Comparison of ENCODE assay signal across 1 fruit fly cellular context in the genomic region with DNA sequence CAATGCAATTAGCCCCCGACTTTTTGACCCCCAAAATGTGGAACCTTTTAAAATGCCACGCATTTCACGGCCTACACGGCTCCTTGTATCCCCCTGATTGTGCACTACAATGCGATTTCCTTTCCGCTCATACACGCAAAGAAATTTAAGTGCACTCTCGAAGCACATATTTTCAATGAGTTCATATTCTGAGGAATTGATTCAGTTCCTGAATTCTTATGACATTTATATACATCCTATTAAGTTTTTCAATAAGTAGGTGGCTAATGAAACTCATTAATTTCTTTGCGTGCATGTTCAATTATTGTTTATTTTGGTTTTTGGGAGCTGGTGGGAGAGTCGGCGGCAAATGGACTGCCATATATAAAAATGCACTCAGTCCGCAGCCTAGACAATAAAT.
TF ChIP-seq lines count a peak whose summit lies in the region.

No protein-coding gene starts in this region.

TF ChIP-seq in whole organism, embryonic, 481 proteins besides CTCF, POLR2A, EP300 and RAD21 (continued from another document and continues in another):
- TF ChIP-seq TFAM (GFP tag; optimal IDR thresholded peaks at IDR 0.05; lab: Kevin White, UChicago) (peak; percentile 64), BtbVII (GFP tag; optimal IDR thresholded peaks at IDR 0.05; lab: Kevin White, UChicago) (no peak), en (GFP tag; optimal IDR thresholded peaks at IDR 0.05; lab: Kevin White, UChicago) (peak; percentile 32), Lpt (GFP tag; optimal IDR thresholded peaks at IDR 0.05; lab: Kevin White, UChicago) (no peak), bbx (GFP tag; IDR thresholded peaks at IDR 0.05; lab: Robert Waterston, UW; ENCODE audit: partially characterized antibody) (no peak), CG10274 (GFP tag; optimal IDR thresholded peaks at IDR 0.05; lab: Kevin White, UChicago) (no peak), CG9727 (GFP tag; optimal IDR thresholded peaks at IDR 0.05; lab: Kevin White, UChicago) (peak; percentile 70), dan (GFP tag; IDR thresholded peaks at IDR 0.05; lab: Robert Waterston, UW) (peak; percentile 52), exex (tag; optimal IDR thresholded peaks at IDR 0.05; lab: Kevin White, UChicago) (no peak), CG3726 (GFP tag; IDR thresholded peaks at IDR 0.05; lab: Robert Waterston, UW) (no peak), Trl (optimal IDR thresholded peaks at IDR 0.05; lab: Kevin White, UChicago) (no peak), Trl (GFP tag; optimal IDR thresholded peaks at IDR 0.05; lab: Kevin White, UChicago) (peak; percentile 50), Dbx (GFP tag; IDR thresholded peaks at IDR 0.05; lab: Robert Waterston, UW) (no peak), kay (GFP tag; optimal IDR thresholded peaks at IDR 0.05; lab: Kevin White, UChicago) (peak; percentile 4), maf-S (GFP tag; optimal IDR thresholded peaks at IDR 0.05; lab: Kevin White, UChicago) (no peak), peb (GFP tag; IDR thresholded peaks at IDR 0.05; lab: Robert Waterston, UW) (peak; percentile 23; the same call in 1 of the 2 replicates), kah (GFP tag; optimal IDR thresholded peaks at IDR 0.05; lab: Kevin White, UChicago) (peak; percentile 14), Hr51 (GFP tag; optimal IDR thresholded peaks at IDR 0.05; lab: Kevin White, UChicago) (peak; percentile 11 to 29), jumu (GFP tag; optimal IDR thresholded peaks at IDR 0.05; lab: Kevin White, UChicago) (peak; percentile 72), B-H2 (GFP tag; optimal IDR thresholded peaks at IDR 0.05; lab: Kevin White, UChicago) (no peak), CG9437 (GFP tag; optimal IDR thresholded peaks at IDR 0.05; lab: Kevin White, UChicago) (peak; percentile 20), Stat92E (GFP tag; optimal IDR thresholded peaks at IDR 0.05; lab: Kevin White, UChicago) (peak in 1 of 3 experiments; percentile 42), CG7556 (GFP tag; optimal IDR thresholded peaks at IDR 0.05; lab: Kevin White, UChicago) (peak; percentile 41), sisA (GFP tag; IDR thresholded peaks at IDR 0.05; lab: Robert Waterston, UW) (peak; percentile 70), CG7786 (GFP tag; optimal IDR thresholded peaks at IDR 0.05; lab: Kevin White, UChicago) (peak; percentile 42), gce (GFP tag; IDR thresholded peaks at IDR 0.05; lab: Robert Waterston, UW) (peak; percentile 36; the same call in 2 of the 3 replicates), Deaf1 (tag; optimal IDR thresholded peaks at IDR 0.05; lab: Kevin White, UChicago) (peak; percentile 14), mam (GFP tag; optimal IDR thresholded peaks at IDR 0.05; lab: Kevin White, UChicago) (peak; percentile 25), CG2889 (GFP tag; IDR thresholded peaks at IDR 0.05; lab: Robert Waterston, UW) (no peak), ham (GFP tag; IDR thresholded peaks at IDR 0.05; lab: Robert Waterston, UW) (no peak), Camta (GFP tag; optimal IDR thresholded peaks at IDR 0.05; lab: Kevin White, UChicago) (peak; percentile 65), CG2875 (GFP tag; optimal IDR thresholded peaks at IDR 0.05; lab: Kevin White, UChicago) (peak; percentile 70), CG13287 (GFP tag; IDR thresholded peaks at IDR 0.05; lab: Robert Waterston, UW; ENCODE audit: partially characterized antibody) (no peak), CG13296 (GFP tag; optimal IDR thresholded peaks at IDR 0.05; lab: Kevin White, UChicago) (no peak), Usf (GFP tag; optimal IDR thresholded peaks at IDR 0.05; lab: Kevin White, UChicago) (peak; percentile 34), Nf-YA (GFP tag; IDR thresholded peaks at IDR 0.05; lab: Robert Waterston, UW) (no peak), chinmo (GFP tag; IDR thresholded peaks at IDR 0.05; lab: Robert Waterston, UW; ENCODE audit: partially characterized antibody) (no peak), MBD-R2 (GFP tag; IDR thresholded peaks at IDR 0.05; lab: Robert Waterston, UW) (no peak), Awh (GFP tag; IDR thresholded peaks at IDR 0.05; lab: Robert Waterston, UW) (no peak), pnt (GFP tag; optimal IDR thresholded peaks at IDR 0.05; lab: Kevin White, UChicago) (peak; percentile 67), lmd (GFP tag; IDR thresholded peaks at IDR 0.05; lab: Robert Waterston, UW) (peak; percentile 62), Antp (GFP tag; optimal IDR thresholded peaks at IDR 0.05; lab: Kevin White, UChicago) (peak; percentile 51), Ada2b (GFP tag; IDR thresholded peaks at IDR 0.05; lab: Robert Waterston, UW) (peak; percentile 28; the same call in 1 of the 2 replicates), nom (GFP tag; optimal IDR thresholded peaks at IDR 0.05; lab: Kevin White, UChicago) (no peak), her (GFP tag; optimal IDR thresholded peaks at IDR 0.05; lab: Kevin White, UChicago) (peak; percentile 17), Asciz (GFP tag; optimal IDR thresholded peaks at IDR 0.05; lab: Kevin White, UChicago) (peak; percentile 49), hkb (optimal IDR thresholded peaks at IDR 0.05; lab: Kevin White, UChicago) (no peak), hkb (GFP tag; IDR thresholded peaks at IDR 0.05; lab: Robert Waterston, UW) (peak; percentile 36; the same call in 1 of the 2 replicates), bsh (GFP tag; optimal IDR thresholded peaks at IDR 0.05; lab: Kevin White, UChicago) (peak in 1 of 2 experiments; percentile 94), CG12219 (GFP tag; optimal IDR thresholded peaks at IDR 0.05; lab: Kevin White, UChicago) (peak; percentile 63), Atf-2 (GFP tag; optimal IDR thresholded peaks at IDR 0.05; lab: Kevin White, UChicago) (peak; percentile 61), Spps (tag; optimal IDR thresholded peaks at IDR 0.05; lab: Kevin White, UChicago) (peak; percentile 86), nerfin-2 (GFP tag; IDR thresholded peaks at IDR 0.05; lab: Robert Waterston, UW; ENCODE audit: partially characterized antibody) (no peak), tgo (GFP tag; IDR thresholded peaks at IDR 0.05; lab: Robert Waterston, UW) (peak; percentile 37; the same call in 1 of the 3 replicates), CG11504 (tag; optimal IDR thresholded peaks at IDR 0.05; lab: Kevin White, UChicago) (peak; percentile 66), CG12769 (tag; optimal IDR thresholded peaks at IDR 0.05; lab: Kevin White, UChicago) (peak; percentile 19), nau (GFP tag; optimal IDR thresholded peaks at IDR 0.05; lab: Kevin White, UChicago) (no peak), E2f2 (GFP tag; IDR thresholded peaks at IDR 0.05; lab: Robert Waterston, UW) (peak; percentile 15; the same call in 1 of the 2 replicates), E2f1 (GFP tag; IDR thresholded peaks at IDR 0.05; lab: Robert Waterston, UW) (peak; percentile 53), slou (GFP tag; optimal IDR thresholded peaks at IDR 0.05; lab: Kevin White, UChicago) (peak; percentile 43), CG6689 (GFP tag; IDR thresholded peaks at IDR 0.05; lab: Robert Waterston, UW) (peak; percentile 63), CG3847 (GFP tag; IDR thresholded peaks at IDR 0.05; lab: Robert Waterston, UW) (no peak), CG11085 (GFP tag; IDR thresholded peaks at IDR 0.05; lab: Robert Waterston, UW) (no peak), CG7987 (GFP tag; optimal IDR thresholded peaks at IDR 0.05; lab: Kevin White, UChicago) (no peak), klu (GFP tag; IDR thresholded peaks at IDR 0.05; lab: Robert Waterston, UW) (no peak), fu2 (GFP tag; optimal IDR thresholded peaks at IDR 0.05; lab: Kevin White, UChicago) (no peak), CG13424 (tag; optimal IDR thresholded peaks at IDR 0.05; lab: Kevin White, UChicago) (peak; percentile 75), NC2α (GFP tag; optimal IDR thresholded peaks at IDR 0.05; lab: Kevin White, UChicago) (no peak), Dfd (GFP tag; optimal IDR thresholded peaks at IDR 0.05; lab: Kevin White, UChicago) (no peak), CG15269 (tag; optimal IDR thresholded peaks at IDR 0.05; lab: Kevin White, UChicago) (peak; percentile 19), chn (GFP tag; optimal IDR thresholded peaks at IDR 0.05; lab: Kevin White, UChicago) (peak; percentile 76), CG2199 (GFP tag; IDR thresholded peaks at IDR 0.05; lab: Robert Waterston, UW) (no peak), prd (optimal IDR thresholded peaks at IDR 0.05; lab: Kevin White, UChicago) (no peak), prd (GFP tag; IDR thresholded peaks at IDR 0.05; lab: Robert Waterston, UW) (peak; percentile 79), CG7963 (GFP tag; IDR thresholded peaks at IDR 0.05; lab: Robert Waterston, UW; ENCODE audit: partially characterized antibody) (no peak), CrebB (tag; optimal IDR thresholded peaks at IDR 0.05; lab: Kevin White, UChicago) (no peak), lov (optimal IDR thresholded peaks at IDR 0.05; lab: Kevin White, UChicago) (no peak), lov (GFP tag; IDR thresholded peaks at IDR 0.05; lab: Robert Waterston, UW) (peak; percentile 63; the same call in 1 of the 3 replicates), emc (GFP tag; optimal IDR thresholded peaks at IDR 0.05; lab: Kevin White, UChicago) (no peak), CG16815 (GFP tag; optimal IDR thresholded peaks at IDR 0.05; lab: Kevin White, UChicago) (peak; percentile 70), CG6175 (GFP tag; IDR thresholded peaks at IDR 0.05; lab: Robert Waterston, UW) (no peak), CG10267 (tag; optimal IDR thresholded peaks at IDR 0.05; lab: Kevin White, UChicago) (peak; percentile 72), ssp (GFP tag; IDR thresholded peaks at IDR 0.05; lab: Robert Waterston, UW) (peak; percentile 53), oc (tag; optimal IDR thresholded peaks at IDR 0.05; lab: Kevin White, UChicago) (peak; percentile 74), wek (GFP tag; optimal IDR thresholded peaks at IDR 0.05; lab: Kevin White, UChicago) (no peak), HLHmδ (GFP tag; optimal IDR thresholded peaks at IDR 0.05; lab: Kevin White, UChicago) (no peak), fd96Cb (tag; optimal IDR thresholded peaks at IDR 0.05; lab: Kevin White, UChicago) (peak; percentile 82), Six4 (GFP tag; optimal IDR thresholded peaks at IDR 0.05; lab: Kevin White, UChicago) (peak; percentile 66), ase (GFP tag; IDR thresholded peaks at IDR 0.05; lab: Robert Waterston, UW) (peak; percentile 5; the same call in 1 of the 3 replicates), Opbp (GFP tag; IDR thresholded peaks at IDR 0.05; lab: Robert Waterston, UW; ENCODE audit: partially characterized antibody) (no peak), CG1602 (GFP tag; optimal IDR thresholded peaks at IDR 0.05; lab: Kevin White, UChicago) (peak; percentile 60), trem (tag; optimal IDR thresholded peaks at IDR 0.05; lab: Kevin White, UChicago) (peak; percentile 83), z (GFP tag; IDR thresholded peaks at IDR 0.05; lab: Robert Waterston, UW) (0 out of 3 replicates have a peak, but pooled peaks have one; percentile 42), yki (optimal IDR thresholded peaks at IDR 0.05; lab: Kevin White, UChicago) (no peak), fru (optimal IDR thresholded peaks at IDR 0.05; lab: Kevin White, UChicago) (no peak), Dref (GFP tag; IDR thresholded peaks at IDR 0.05; lab: Robert Waterston, UW) (no peak), CG17568 (GFP tag; optimal IDR thresholded peaks at IDR 0.05; lab: Kevin White, UChicago) (peak; percentile 55), Nf-YC (tag; optimal IDR thresholded peaks at IDR 0.05; lab: Kevin White, UChicago) (no peak), CG7271 (tag; optimal IDR thresholded peaks at IDR 0.05; lab: Kevin White, UChicago) (peak; percentile 53), Poxn (GFP tag; IDR thresholded peaks at IDR 0.05; lab: Robert Waterston, UW) (no peak), Ravus (GFP tag; IDR thresholded peaks at IDR 0.05; lab: Robert Waterston, UW) (no peak), Pdp1 (GFP tag; optimal IDR thresholded peaks at IDR 0.05; lab: Kevin White, UChicago) (peak; percentile 53 to 61), CG7839 (tag; optimal IDR thresholded peaks at IDR 0.05; lab: Kevin White, UChicago) (peak; percentile 73), CG18619 (GFP tag; optimal IDR thresholded peaks at IDR 0.05; lab: Kevin White, UChicago) (no peak), p53 (GFP tag; optimal IDR thresholded peaks at IDR 0.05; lab: Kevin White, UChicago) (no peak), CG43689 (GFP tag; IDR thresholded peaks at IDR 0.05; lab: Robert Waterston, UW) (no peak), CG3065 (GFP tag; optimal IDR thresholded peaks at IDR 0.05; lab: Kevin White, UChicago) (peak; percentile 29), hth (optimal IDR thresholded peaks at IDR 0.05; lab: Kevin White, UChicago) (no peak), CG9797 (GFP tag; optimal IDR thresholded peaks at IDR 0.05; lab: Kevin White, UChicago) (no peak), CG4360 (GFP tag; IDR thresholded peaks at IDR 0.05; lab: Robert Waterston, UW) (0 out of 2 replicates have a peak, but pooled peaks have one; percentile 19), cg (GFP tag; optimal IDR thresholded peaks at IDR 0.05; lab: Kevin White, UChicago) (no peak), YL-1 (GFP tag; optimal IDR thresholded peaks at IDR 0.05; lab: Kevin White, UChicago) (no peak), NFAT (GFP tag; IDR thresholded peaks at IDR 0.05; lab: Robert Waterston, UW) (no peak), Hand (GFP tag; optimal IDR thresholded peaks at IDR 0.05; lab: Kevin White, UChicago) (no peak), CG6683 (GFP tag; optimal IDR thresholded peaks at IDR 0.05; lab: Kevin White, UChicago) (no peak), Rx (GFP tag; IDR thresholded peaks at IDR 0.05; lab: Robert Waterston, UW) (peak; percentile 49; the same call in 1 of the 2 replicates), CG5180 (GFP tag; optimal IDR thresholded peaks at IDR 0.05; lab: Kevin White, UChicago) (no peak), unpg (GFP tag; optimal IDR thresholded peaks at IDR 0.05; lab: Kevin White, UChicago) (peak; percentile 81), ab (GFP tag; optimal IDR thresholded peaks at IDR 0.05; lab: Kevin White, UChicago) (peak; percentile 32), h (optimal IDR thresholded peaks at IDR 0.05; lab: Kevin White, UChicago) (no peak), CG14050 (GFP tag; IDR thresholded peaks at IDR 0.05; lab: Robert Waterston, UW) (no peak), CG1233 (GFP tag; optimal IDR thresholded peaks at IDR 0.05; lab: Kevin White, UChicago) (peak; percentile 32), CG1832 (GFP tag; optimal IDR thresholded peaks at IDR 0.05; lab: Kevin White, UChicago) (no peak), otp (GFP tag; IDR thresholded peaks at IDR 0.05; lab: Robert Waterston, UW) (peak; percentile 65; the same call in 2 of the 3 replicates), CG6813 (GFP tag; optimal IDR thresholded peaks at IDR 0.05; lab: Kevin White, UChicago) (peak; percentile 49), vnd (GFP tag; IDR thresholded peaks at IDR 0.05; lab: Robert Waterston, UW; ENCODE audit: partially characterized antibody) (no peak), Xrp1 (GFP tag; IDR thresholded peaks at IDR 0.05; lab: Robert Waterston, UW) (peak; percentile 85), sd (tag; optimal IDR thresholded peaks at IDR 0.05; lab: Kevin White, UChicago) (no peak), Ets97D (GFP tag; optimal IDR thresholded peaks at IDR 0.05; lab: Kevin White, UChicago) (no peak)
